Fruit fly (Drosophila melanogaster) whole organism, prepupa: Measurements from ENCODE around the gene Usp10.
A peak's percentile ranks its signal among the peaks of the same experiment; 100 is the strongest.

Source experiments
- Blimp-1 ChIP-seq: fragments of 200-800 bp; sonication (Bioruptor generic); optimal IDR thresholded peaks from 3 replicates; lab custom pipeline; 2017; ENCODE audit warnings: missing biosample characterization, missing genetic modification characterization, mild to moderate bottlenecking, moderate library complexity, missing genetic modification reagents
- CG11294 ChIP-seq: fragments of 200-800 bp; sonication (Bioruptor generic); IDR thresholded peaks from 2 replicates; pipeline ENCODE4 v1.3.6; 2022; ENCODE audit warnings: missing biosample characterization, missing genetic modification characterization
- CG15336 ChIP-seq: fragments of 200-800 bp; sonication (Bioruptor generic); IDR thresholded peaks from 2 replicates; pipeline ENCODE4 v1.3.6; 2022; ENCODE audit warnings: missing biosample characterization, missing genetic modification characterization
- CG1621 ChIP-seq: fragments of 200-800 bp; sonication (Bioruptor generic); optimal IDR thresholded peaks from 3 replicates; lab custom pipeline; 2018; ENCODE audit warnings: missing biosample characterization, mild to moderate bottlenecking, missing genetic modification characterization
- CG16779 ChIP-seq: fragments of 200-800 bp; sonication (Bioruptor generic); optimal IDR thresholded peaks from 3 replicates; lab custom pipeline; 2017; ENCODE audit warnings: missing biosample characterization, mild to moderate bottlenecking, missing genetic modification characterization
- CG32006 ChIP-seq: fragments of 200-800 bp; sonication (Bioruptor generic); optimal IDR thresholded peaks from 3 replicates; lab custom pipeline; 2017; ENCODE audit warnings: missing biosample characterization, mild to moderate bottlenecking, missing genetic modification characterization
- CG34406 ChIP-seq: fragments of 200-800 bp; sonication (Bioruptor generic); optimal IDR thresholded peaks from 3 replicates; lab custom pipeline; 2016; ENCODE audit warnings: missing biosample characterization, missing genetic modification characterization
- CG3919 ChIP-seq: fragments of 200-800 bp; sonication (Bioruptor generic); optimal IDR thresholded peaks from 3 replicates; lab custom pipeline; 2016; ENCODE audit warnings: missing biosample characterization, missing genetic modification characterization
- CG4318 ChIP-seq: fragments of 200-800 bp; sonication (Bioruptor generic); optimal IDR thresholded peaks from 3 replicates; lab custom pipeline; 2017; ENCODE audit warnings: missing biosample characterization, mild to moderate bottlenecking, missing genetic modification characterization
- CG6163 ChIP-seq: fragments of 200-800 bp; sonication (Bioruptor generic); IDR thresholded peaks from 3 replicates; pipeline ENCODE4 v1.3.6; 2022; ENCODE audit warnings: missing biosample characterization, missing genetic modification characterization
- CG6276 ChIP-seq: fragments of 200-800 bp; sonication (Bioruptor generic); optimal IDR thresholded peaks from 2 replicates; lab custom pipeline; 2017; ENCODE audit warnings: missing biosample characterization, mild to moderate bottlenecking, missing genetic modification characterization
- CG6792 ChIP-seq: fragments of 200-800 bp; sonication (Bioruptor generic); optimal IDR thresholded peaks from 3 replicates; lab custom pipeline; 2016; ENCODE audit warnings: missing biosample characterization, missing genetic modification characterization
- CG6808 ChIP-seq: fragments of 200-800 bp; sonication (Bioruptor generic); optimal IDR thresholded peaks from 3 replicates; lab custom pipeline; 2017; ENCODE audit warnings: missing biosample characterization, missing genetic modification characterization, mild to moderate bottlenecking, moderate library complexity, missing genetic modification reagents
- CG6854 ChIP-seq: fragments of 200-800 bp; sonication (Bioruptor generic); optimal IDR thresholded peaks from 2 replicates; lab custom pipeline; 2017; ENCODE audit warnings: missing biosample characterization, mild to moderate bottlenecking, missing genetic modification characterization
- CG8119 ChIP-seq: fragments of 200-800 bp; sonication (Bioruptor generic); IDR thresholded peaks from 3 replicates; pipeline ENCODE4 v1.3.6; 2022; ENCODE audit warnings: missing biosample characterization, missing genetic modification characterization
- CG8319 ChIP-seq: fragments of 200-800 bp; sonication (Bioruptor generic); optimal IDR thresholded peaks from 3 replicates; lab custom pipeline; 2016; ENCODE audit warnings: missing biosample characterization, missing genetic modification characterization
- CG8632 ChIP-seq: fragments of 200-800 bp; sonication (Bioruptor generic); optimal IDR thresholded peaks from 3 replicates; lab custom pipeline; 2016; ENCODE audit warnings: missing biosample characterization, missing genetic modification characterization
- CG9139 ChIP-seq: fragments of 200-800 bp; sonication (Bioruptor generic); optimal IDR thresholded peaks from 3 replicates; lab custom pipeline; 2017; ENCODE audit warnings: missing biosample characterization, mild to moderate bottlenecking, missing genetic modification characterization
- Eip75B ChIP-seq: fragments of 200-800 bp; sonication (Bioruptor generic); optimal IDR thresholded peaks from 3 replicates; lab custom pipeline; 2016; ENCODE audit warnings: missing biosample characterization, missing genetic modification characterization
- Eip78C ChIP-seq: fragments of 200-800 bp; sonication (Bioruptor generic); peaks from one replicate; lab custom pipeline; 2016; ENCODE audit warnings: missing biosample characterization, missing genetic modification characterization
- Eip93F ChIP-seq: fragments of 200-800 bp; sonication (Bioruptor generic); optimal IDR thresholded peaks from 2 replicates; lab custom pipeline; 2016; ENCODE audit warnings: missing biosample characterization, mild to moderate bottlenecking, missing genetic modification characterization
- Ets21C ChIP-seq: fragments of 200-800 bp; sonication (Bioruptor generic); optimal IDR thresholded peaks from 3 replicates; lab custom pipeline; 2016; ENCODE audit warnings: missing biosample characterization, missing genetic modification characterization
- Hr38 ChIP-seq: sonication (Bioruptor generic); optimal IDR thresholded peaks from 2 replicates; lab custom pipeline; 2016; ENCODE audit warnings: missing biosample characterization, missing genetic modification characterization
- Hr39 ChIP-seq: fragments of 200-800 bp; sonication (Bioruptor generic); optimal IDR thresholded peaks from 2 replicates; lab custom pipeline; 2016; ENCODE audit warnings: missing biosample characterization, missing genetic modification characterization
- Hr4 ChIP-seq: fragments of 200-800 bp; sonication (Bioruptor generic); optimal IDR thresholded peaks from 3 replicates; lab custom pipeline; 2016; ENCODE audit warnings: missing biosample characterization, missing genetic modification characterization
- Lpt ChIP-seq: fragments of 200-800 bp; sonication (Bioruptor generic); optimal IDR thresholded peaks from 3 replicates; lab custom pipeline; 2016; ENCODE audit warnings: missing biosample characterization, missing genetic modification characterization
- Met ChIP-seq: fragments of 200-800 bp; sonication (Bioruptor generic); optimal IDR thresholded peaks from 3 replicates; lab custom pipeline; 2016; ENCODE audit warnings: missing biosample characterization, missing genetic modification characterization
- Smox ChIP-seq: fragments of 200-800 bp; sonication (Bioruptor generic); optimal IDR thresholded peaks from 3 replicates; lab custom pipeline; 2016; ENCODE audit warnings: missing biosample characterization, missing genetic modification characterization
- Sox14 ChIP-seq: fragments of 200-800 bp; sonication (Bioruptor generic); optimal IDR thresholded peaks from 3 replicates; lab custom pipeline; 2016; ENCODE audit warnings: missing biosample characterization, missing genetic modification characterization
- Sox15 ChIP-seq: fragments of 200-800 bp; sonication (Bioruptor generic); optimal IDR thresholded peaks from 3 replicates; lab custom pipeline; 2016; ENCODE audit warnings: missing biosample characterization, missing genetic modification characterization
- achi ChIP-seq: fragments of 200-800 bp; sonication (Bioruptor generic); optimal IDR thresholded peaks from 3 replicates; lab custom pipeline; 2016; ENCODE audit warnings: missing biosample characterization, missing genetic modification characterization
- acj6 ChIP-seq: fragments of 200-800 bp; sonication (Bioruptor generic); optimal IDR thresholded peaks from 3 replicates; lab custom pipeline; 2016; ENCODE audit warnings: missing biosample characterization, missing genetic modification characterization
- dsx ChIP-seq: fragments of 200-800 bp; optimal IDR thresholded peaks from 3 replicates; lab custom pipeline; 2019; ENCODE audit warnings: missing biosample characterization, mild to moderate bottlenecking, missing genetic modification characterization, moderate library complexity; ENCODE audit not compliant: poor library complexity, severe bottlenecking
- esn ChIP-seq: fragments of 200-800 bp; sonication (Bioruptor generic); optimal IDR thresholded peaks from 2 replicates; lab custom pipeline; 2016; ENCODE audit warnings: missing biosample characterization, mild to moderate bottlenecking, missing genetic modification characterization, moderate library complexity
- fd59A ChIP-seq: fragments of 200-800 bp; sonication (Bioruptor generic); optimal IDR thresholded peaks from 2 replicates; lab custom pipeline; 2017; ENCODE audit warnings: missing biosample characterization, mild to moderate bottlenecking, missing genetic modification characterization, missing genetic modification reagents
- fd85E ChIP-seq: fragments of 200-800 bp; sonication (Bioruptor generic); optimal IDR thresholded peaks from 3 replicates; lab custom pipeline; 2016; ENCODE audit warnings: missing biosample characterization, missing genetic modification characterization
- fkh ChIP-seq: fragments of 200-800 bp; sonication (Bioruptor generic); optimal IDR thresholded peaks from 3 replicates; lab custom pipeline; 2017; ENCODE audit warnings: missing biosample characterization, mild to moderate bottlenecking, missing genetic modification characterization, moderate library complexity
- lz ChIP-seq: fragments of 200-800 bp; sonication (Bioruptor generic); optimal IDR thresholded peaks from 3 replicates; lab custom pipeline; 2016; ENCODE audit warnings: missing biosample characterization, missing genetic modification characterization
- net ChIP-seq: fragments of 200-800 bp; sonication (Bioruptor generic); optimal IDR thresholded peaks from 3 replicates; lab custom pipeline; 2016; ENCODE audit warnings: missing biosample characterization, missing genetic modification characterization
- pdm3 ChIP-seq: fragments of 200-800 bp; sonication (Bioruptor generic); optimal IDR thresholded peaks from 3 replicates; lab custom pipeline; 2016; ENCODE audit warnings: missing biosample characterization, missing genetic modification characterization
- salr ChIP-seq, 2 experiments: fragments of 200-800 bp; sonication (Bioruptor generic); optimal IDR thresholded peaks; 3 replicates each; lab custom pipeline; 2016 to 2018; ENCODE audit warnings: missing biosample characterization in 2 of 2, missing genetic modification characterization in 2 of 2, mild to moderate bottlenecking in 1 of 2
- ss ChIP-seq, 2 experiments: fragments of 200-800 bp; sonication (Bioruptor generic); optimal IDR thresholded peaks; 2 replicates in 1 of 2; 3 replicates in 1 of 2; lab custom pipeline; 2017 to 2018; ENCODE audit warnings: mild to moderate bottlenecking in 2 of 2, missing biosample characterization in 2 of 2, missing genetic modification characterization in 2 of 2, moderate library complexity in 1 of 2
- svp ChIP-seq: fragments of 200-800 bp; sonication (Bioruptor generic); peaks from one replicate; lab custom pipeline; 2016; ENCODE audit warnings: missing biosample characterization, missing genetic modification characterization
- topi ChIP-seq: fragments of 200-800 bp; sonication (Bioruptor generic); optimal IDR thresholded peaks from 3 replicates; lab custom pipeline; 2016; ENCODE audit warnings: missing biosample characterization, missing genetic modification characterization

The Usp10 gene

dm6 chr3L:872389-872972 lies 782 bp downstream of the Usp10 start (continued):
- peak in 1 of 2 experiments; percentile 22 for TF ChIP-seq salr (GFP tag; optimal IDR thresholded peaks at IDR 0.05; lab: Kevin White, UChicago)
- peak; percentile 40 for TF ChIP-seq Smox (GFP tag; lab: Kevin White, UChicago)
- peak; percentile 40 for TF ChIP-seq Sox15 (GFP tag; lab: Kevin White, UChicago)
- TF ChIP-seq acj6, result peak; percentile 51
- TF ChIP-seq CG16779 (tag; lab: Kevin White, UChicago), result no peak
- TF ChIP-seq CG8319 (GFP tag; lab: Kevin White, UChicago), result peak; percentile 34
- no peak for TF ChIP-seq CG6808 (GFP tag; lab: Kevin White, UChicago)
- peak; percentile 40 for TF ChIP-seq Eip75B (GFP tag; lab: Kevin White, UChicago)
- TF ChIP-seq fkh (GFP tag; lab: Kevin White, UChicago), result peak; percentile 60
- TF ChIP-seq Hr38 (GFP tag; lab: Kevin White, UChicago), result no peak
- TF ChIP-seq lz (GFP tag; lab: Kevin White, UChicago), result peak; percentile 62
- TF ChIP-seq pdm3 (GFP tag; lab: Kevin White, UChicago), result peak; percentile 44
- no peak for TF ChIP-seq Lpt (GFP tag; lab: Kevin White, UChicago)
- TF ChIP-seq CG1621 (tag; lab: Kevin White, UChicago), result no peak
- TF ChIP-seq CG11294 (GFP tag; lab: Robert Waterston, UW), result no peak
- peak; percentile 54 for TF ChIP-seq CG3919 (GFP tag; lab: Kevin White, UChicago)
- TF ChIP-seq fd85E (GFP tag; lab: Kevin White, UChicago), result no peak
- TF ChIP-seq Eip78C, result peak; percentile 79
- no peak for TF ChIP-seq Blimp-1 (GFP tag; lab: Kevin White, UChicago)
- TF ChIP-seq Eip93F (GFP tag; lab: Kevin White, UChicago), result no peak
- no peak; the same call in 2 of the 3 replicates for TF ChIP-seq CG8119 (GFP tag; lab: Robert Waterston, UW)
- TF ChIP-seq CG32006 (GFP tag; lab: Kevin White, UChicago), result peak; percentile 59
- peak; percentile 73 for TF ChIP-seq Sox14 (GFP tag; lab: Kevin White, UChicago)
- TF ChIP-seq Hr39 (GFP tag; lab: Kevin White, UChicago), result peak; percentile 68
- TF ChIP-seq fd59A (GFP tag; lab: Kevin White, UChicago), result no peak
- TF ChIP-seq CG34406 (GFP tag; lab: Kevin White, UChicago), result peak; percentile 56
- TF ChIP-seq svp (GFP tag; lab: Kevin White, UChicago), result peak; percentile 90
- no peak for TF ChIP-seq CG4318 (GFP tag; lab: Kevin White, UChicago)
- TF ChIP-seq CG6276 (GFP tag; lab: Kevin White, UChicago), result no peak
- TF ChIP-seq achi (GFP tag; lab: Kevin White, UChicago), result peak; percentile 67
- peak in 1 of 2 experiments; percentile 37 for TF ChIP-seq ss (GFP tag; optimal IDR thresholded peaks at IDR 0.05; lab: Kevin White, UChicago)
- no peak for TF ChIP-seq CG8632
- TF ChIP-seq CG6854, result no peak
- TF ChIP-seq topi, result peak; percentile 40
- TF ChIP-seq CG15336 (GFP tag; lab: Robert Waterston, UW), result no peak
- TF ChIP-seq esn (GFP tag; lab: Kevin White, UChicago), result peak; percentile 76
- peak; percentile 42 for TF ChIP-seq Ets21C (GFP tag; lab: Kevin White, UChicago)
- peak; percentile 45; the same call in 1 of the 3 replicates for TF ChIP-seq CG6163 (GFP tag; lab: Robert Waterston, UW)
- no peak for TF ChIP-seq CG9139 (GFP tag; lab: Kevin White, UChicago)

dm6 chr3L:875416-876011 lies 3.8 kb downstream of the Usp10 start:
- TF ChIP-seq net (GFP tag; lab: Kevin White, UChicago) (no peak), CG32006 (GFP tag; lab: Kevin White, UChicago) (peak; percentile 54), achi (GFP tag; lab: Kevin White, UChicago) (peak; percentile 11), Ets21C (GFP tag; lab: Kevin White, UChicago) (no peak), CG4318 (GFP tag; lab: Kevin White, UChicago) (no peak), Eip93F (GFP tag; lab: Kevin White, UChicago) (no peak), CG3919 (GFP tag; lab: Kevin White, UChicago) (no peak), Met (no peak), CG6276 (GFP tag; lab: Kevin White, UChicago) (peak; percentile 35), Lpt (GFP tag; lab: Kevin White, UChicago) (no peak), CG6163 (GFP tag; lab: Robert Waterston, UW) (peak; percentile 35; the same call in 2 of the 3 replicates), Hr4 (GFP tag; lab: Kevin White, UChicago) (peak; percentile 34), Eip75B (GFP tag; lab: Kevin White, UChicago) (no peak), CG6792 (GFP tag; lab: Kevin White, UChicago) (no peak), dsx (no peak), CG1621 (tag; lab: Kevin White, UChicago) (no peak), lz (GFP tag; lab: Kevin White, UChicago) (no peak), CG15336 (GFP tag; lab: Robert Waterston, UW) (peak; percentile 18; the same call in 1 of the 2 replicates), Eip78C (peak; percentile 4)
